Fruit fly (Drosophila melanogaster): ENCODE data around the gene CG33509.

The CG33509 gene

dm6 chr2L:21086406-21086805, at the start of gene CG33509:
Gene CG33509 (minus strand): TSS chr2L:21086506.
- no peak for TF ChIP-seq CTCF (optimal IDR thresholded peaks at IDR 0.05)
- no peak for TF ChIP-seq CG8478 (optimal IDR thresholded peaks at IDR 0.05)

DNA sequence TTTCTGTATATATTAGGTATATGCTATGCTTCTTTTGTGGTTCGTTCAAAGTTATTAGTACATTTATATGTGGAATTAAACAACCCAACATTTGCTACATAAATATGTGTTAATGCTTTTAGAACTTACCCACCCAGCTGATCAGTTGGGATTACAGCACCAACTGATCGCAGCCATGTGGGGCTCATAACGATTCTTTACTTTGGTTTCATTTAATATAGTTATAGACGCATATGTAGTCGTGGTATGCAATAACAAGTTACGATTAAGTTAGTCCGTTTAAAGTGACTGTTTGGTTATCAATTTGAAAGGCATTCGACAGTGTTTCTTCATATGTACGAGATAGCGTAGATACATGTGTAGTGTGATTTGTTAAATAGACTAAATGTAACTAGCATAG, 49.5 kb upstream of the CG33509 start:
- TF ChIP-seq CTCF (optimal IDR thresholded peaks at IDR 0.05) (no peak), CG8478 (optimal IDR thresholded peaks at IDR 0.05) (no peak)

dm6 chr2L:21115687-21116086, 29.4 kb upstream of the CG33509 start:
- TF ChIP-seq CG8478 (optimal IDR thresholded peaks at IDR 0.05) = no peak
- TF ChIP-seq CTCF (optimal IDR thresholded peaks at IDR 0.05) = no peak

- no peak for TF ChIP-seq CTCF (optimal IDR thresholded peaks at IDR 0.05)
- TF ChIP-seq CG8478 (optimal IDR thresholded peaks at IDR 0.05) = no peak
Measured at dm6 chr2L:21113546-21113945, 27.2 kb upstream of the CG33509 start.

- no peak for TF ChIP-seq CG8478 (optimal IDR thresholded peaks at IDR 0.05)
- no peak for TF ChIP-seq CTCF (optimal IDR thresholded peaks at IDR 0.05)
Measured at dm6 chr2L:21111849-21112248, 25.5 kb upstream of the CG33509 start.

DNA sequence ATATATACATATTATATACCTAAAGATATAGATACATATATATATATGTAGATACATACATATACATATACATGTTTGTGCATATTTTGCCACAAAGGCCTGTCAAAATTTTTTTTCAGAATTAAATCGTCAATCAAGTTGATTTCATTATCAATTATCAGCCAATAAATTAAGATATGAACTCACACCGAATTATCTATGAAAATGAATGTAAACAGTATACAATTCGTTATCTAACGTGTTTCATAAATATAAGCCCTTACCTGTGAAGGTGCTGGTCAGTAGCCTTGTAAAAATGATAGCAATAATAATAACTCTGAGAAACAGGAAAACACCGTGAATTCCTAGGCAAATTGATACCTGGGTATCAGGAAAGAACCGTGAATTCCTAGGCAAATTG, 23.4 kb upstream of the CG33509 start:
- TF ChIP-seq CG8478 (optimal IDR thresholded peaks at IDR 0.05) = no peak
- no peak for TF ChIP-seq CTCF (optimal IDR thresholded peaks at IDR 0.05)

DNA sequence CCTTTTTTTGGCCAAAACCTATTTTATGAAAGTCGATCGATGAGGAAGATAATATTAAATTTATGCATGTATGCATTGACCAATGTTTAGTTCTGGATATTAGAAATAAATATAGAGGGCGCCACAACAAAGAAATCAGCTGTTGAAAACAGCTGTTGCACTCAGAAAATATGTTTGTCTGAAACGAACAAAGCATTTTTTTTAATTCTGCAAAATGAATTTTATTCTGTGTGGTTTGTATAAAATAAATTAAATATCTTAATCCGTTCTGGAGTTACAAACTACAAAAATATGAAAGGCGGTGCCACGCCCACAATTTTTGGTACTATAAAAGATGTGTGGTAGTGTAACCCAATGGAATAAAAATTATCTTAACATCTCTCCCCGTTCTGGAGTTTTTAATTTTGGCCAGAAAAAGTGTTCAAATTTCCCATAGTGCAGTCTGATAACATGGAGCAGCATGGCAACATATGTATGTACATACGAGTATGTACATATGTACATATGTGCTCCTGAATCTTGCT, 22.5 kb upstream of the CG33509 start:
- no peak for TF ChIP-seq CG8478 (optimal IDR thresholded peaks at IDR 0.05)
- peak; percentile 65 to 70 for TF ChIP-seq CTCF (optimal IDR thresholded peaks at IDR 0.05)

dm6 chr2L:21107651-21108489, 21.6 kb upstream of the CG33509 start:
- TF ChIP-seq CTCF (optimal IDR thresholded peaks at IDR 0.05) (no peak), CG8478 (optimal IDR thresholded peaks at IDR 0.05) (no peak)

dm6 chr2L:21105127-21105526, 18.8 kb upstream of the CG33509 start:
- TF ChIP-seq CG8478 (optimal IDR thresholded peaks at IDR 0.05) (no peak), CTCF (optimal IDR thresholded peaks at IDR 0.05) (no peak)

DNA sequence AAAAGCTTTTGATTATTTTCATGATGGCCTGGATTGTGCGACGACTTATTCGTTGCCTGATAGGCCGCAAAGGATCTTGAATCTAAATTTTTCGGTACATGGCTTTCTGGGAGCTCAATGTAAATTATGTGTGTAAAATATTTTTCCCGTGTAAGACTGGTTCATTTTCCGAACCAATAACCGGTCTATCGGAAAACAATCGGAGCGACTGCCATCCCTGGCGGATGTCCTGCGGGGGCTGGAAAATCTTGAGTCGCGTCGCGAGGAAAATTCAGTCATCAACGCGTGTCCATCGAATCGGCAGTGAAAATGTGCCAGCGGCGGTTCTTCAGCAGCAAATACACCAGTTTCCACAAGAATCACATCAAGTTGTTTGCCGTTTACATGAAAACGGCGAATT, 18.0 kb upstream of the CG33509 start, which contains the start of the genes CG46307 and Nhe2:
Gene CG46307, plus strand, starts transcription at position 243 of the 400 bp plus-strand sequence.
Gene Nhe2, plus strand, starts transcription at position 243 of the 400 bp plus-strand sequence.
- TF ChIP-seq CG8478 (optimal IDR thresholded peaks at IDR 0.05) (no peak), CTCF (optimal IDR thresholded peaks at IDR 0.05) (peak; percentile 24 to 27)

DNA sequence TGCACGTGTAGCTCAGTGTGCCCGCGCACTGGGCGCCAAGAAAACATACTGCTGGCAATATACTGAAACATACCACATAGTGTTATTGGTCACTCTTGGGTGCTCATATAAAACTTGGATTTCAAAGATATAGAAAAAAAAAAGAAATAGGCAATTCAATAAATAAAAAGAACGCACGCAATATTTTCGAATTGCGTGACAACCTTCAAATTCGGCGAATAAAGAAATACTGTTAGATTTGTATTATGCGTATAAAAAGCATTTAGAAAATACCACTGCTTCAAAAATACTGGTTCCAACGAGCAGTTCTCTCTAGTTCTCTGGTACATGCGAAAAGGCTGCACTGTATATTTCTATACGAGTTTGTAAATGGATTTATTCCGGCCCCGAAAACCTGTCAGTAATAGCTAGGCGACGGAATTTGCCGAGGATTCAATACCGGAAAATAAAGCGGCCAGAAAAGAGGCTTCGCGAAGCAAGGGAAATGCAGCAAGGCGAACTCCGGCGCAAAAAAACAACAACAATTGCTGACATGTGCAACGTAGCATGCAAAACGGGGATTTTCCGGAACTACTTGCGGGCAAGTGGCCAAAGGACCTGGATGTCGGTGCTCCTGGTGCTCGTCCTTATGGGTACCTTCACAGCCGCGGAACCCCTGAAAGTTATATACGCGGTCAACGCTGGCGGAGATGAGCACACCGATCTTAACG, 16.2 kb upstream of the CG33509 start, which contains the start of gene CG9257:
Gene CG9257, plus strand, starts transcription at position 345 of the 710 bp plus-strand sequence.
- TF ChIP-seq CG8478 (optimal IDR thresholded peaks at IDR 0.05) (no peak), CTCF (optimal IDR thresholded peaks at IDR 0.05) (no peak)

DNA sequence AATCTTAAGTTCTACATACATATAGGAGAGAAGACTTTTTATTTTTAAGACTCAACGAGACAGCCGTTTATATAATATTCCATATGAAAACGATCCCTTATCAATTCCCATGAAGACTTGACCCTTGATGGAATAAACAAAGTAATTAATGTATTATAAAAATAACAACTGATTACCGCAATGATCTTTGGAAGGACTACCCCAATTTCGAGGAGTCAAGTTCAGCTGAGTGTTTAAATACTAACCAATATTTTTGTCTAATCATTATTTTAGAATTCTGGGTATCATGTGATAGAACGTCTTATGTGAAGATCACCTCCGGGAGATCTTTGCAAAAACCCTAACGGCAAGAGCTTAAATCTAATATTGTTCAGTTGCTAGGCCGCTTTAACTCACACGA, 11.5 kb upstream of the CG33509 start:
- TF ChIP-seq CG8478 (optimal IDR thresholded peaks at IDR 0.05) = no peak
- no peak for TF ChIP-seq CTCF (optimal IDR thresholded peaks at IDR 0.05)

DNA sequence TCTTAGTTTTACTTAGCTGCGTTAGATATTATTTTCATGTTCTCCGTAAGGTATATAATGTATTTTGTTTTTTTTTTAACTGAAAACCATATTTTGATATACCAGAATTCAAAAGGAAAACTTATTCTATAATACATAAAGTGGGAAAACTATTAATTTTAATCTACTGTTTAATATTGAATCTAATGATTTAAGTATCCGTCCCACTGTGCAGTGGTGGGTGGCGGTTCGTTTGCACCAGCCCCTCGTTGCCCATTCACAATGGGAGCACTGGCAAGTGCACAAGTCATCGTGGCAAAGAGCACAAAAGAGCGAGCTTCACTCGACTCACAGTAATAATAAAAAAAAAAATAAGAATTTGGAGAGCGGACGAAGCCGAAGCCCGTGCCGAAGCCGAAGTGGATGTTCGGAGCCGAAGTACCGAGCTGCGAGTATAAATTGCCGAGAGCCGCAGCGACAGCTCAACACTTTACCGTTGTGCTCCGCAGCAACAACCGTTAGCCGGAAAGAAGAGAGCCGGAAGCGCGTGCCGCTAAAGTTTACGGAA, 10.2 kb upstream of the CG33509 start, which contains the start of gene CG34136:
Gene CG34136, plus strand, starts transcription at position 475 of the 547 bp plus-strand sequence.
- TF ChIP-seq CTCF (optimal IDR thresholded peaks at IDR 0.05) (no peak), CG8478 (optimal IDR thresholded peaks at IDR 0.05) (no peak)

DNA sequence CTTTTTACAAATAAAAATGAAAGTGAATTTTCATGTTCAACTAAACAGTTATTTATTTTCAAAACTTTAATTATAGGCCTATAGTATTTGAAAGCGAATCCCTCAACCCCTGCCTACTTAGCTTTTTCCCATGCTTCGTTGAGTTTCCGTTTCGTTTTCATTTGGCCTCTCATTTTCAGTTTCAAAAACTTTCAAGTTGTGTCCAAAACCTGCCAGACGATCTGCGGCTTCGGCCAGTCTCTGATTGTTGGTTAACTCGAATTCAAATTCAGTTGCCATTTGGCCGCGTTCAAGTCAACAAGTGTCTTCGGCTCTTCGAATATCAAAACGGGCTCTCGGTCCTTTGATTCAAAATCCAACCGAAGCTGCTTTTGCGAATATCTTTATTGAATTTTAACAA, 4.7 kb upstream of the CG33509 start, which contains the start of gene CG14397:
Gene CG14397, plus strand, starts transcription at position 270 of the 400 bp plus-strand sequence.
- TF ChIP-seq CTCF (optimal IDR thresholded peaks at IDR 0.05) = no peak
- TF ChIP-seq CG8478 (optimal IDR thresholded peaks at IDR 0.05) = no peak

DNA sequence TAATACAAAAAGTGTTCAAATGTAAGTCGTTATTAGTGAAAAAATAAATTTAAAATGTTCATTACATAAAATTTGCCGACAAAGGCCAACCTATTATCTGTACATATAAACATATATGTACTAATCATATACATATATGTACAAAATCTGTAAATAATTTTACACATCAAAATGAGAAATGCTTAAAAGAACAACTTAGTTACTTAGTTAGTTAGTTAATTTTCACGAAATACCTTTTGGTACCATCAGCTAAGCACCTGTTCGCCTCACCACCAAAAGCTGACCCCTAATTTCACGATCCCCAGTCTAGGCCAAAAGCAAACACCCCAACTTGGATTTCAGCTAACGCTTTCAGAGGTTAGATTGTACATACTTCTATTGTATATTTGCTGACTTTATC, 2.8 kb upstream of the CG33509 start, which contains the start of gene CG9259:
Gene CG9259, plus strand, starts transcription at position 301 of the 400 bp plus-strand sequence.
- no peak for TF ChIP-seq CG8478 (optimal IDR thresholded peaks at IDR 0.05)
- no peak for TF ChIP-seq CTCF (optimal IDR thresholded peaks at IDR 0.05)

All from S2 (cell line).